Worm (Caenorhabditis elegans) whole organism, L4/young adult: ENCODE measurements around the gene twk-5.

Experiments used
- W03F9.2 ChIP-seq: fragments of 150-350 bp; optimal IDR thresholded peaks from 2 replicates; lab custom pipeline; 2014; ENCODE audit warnings: missing biosample characterization, missing genetic modification characterization
- dao-5 ChIP-seq: sonication (generic microtip); optimal IDR thresholded peaks from 2 replicates; lab custom pipeline; 2016; ENCODE audit warnings: missing genotype, missing genetic modification characterization, moderate library complexity, missing compliant biosample characterization
- him-1 ChIP-seq: sonication (generic microtip); optimal IDR thresholded peaks from 2 replicates; lab custom pipeline; 2016; ENCODE audit warnings: missing genotype, missing genetic modification reagents, missing genetic modification characterization, missing compliant biosample characterization

- no peak for TF ChIP-seq W03F9.2 (tag; lab: Kevin White, UChicago)
- TF ChIP-seq him-1 (tag; lab: Kevin White, UChicago) = no peak
- no peak for TF ChIP-seq dao-5
These were observed 33.4 kb downstream of the twk-5 start for ce11 chrII:11451738-11452137.
